Worm (Caenorhabditis elegans) whole organism, midembryonic: Measurements from ENCODE around the gene F41C6.4.

ENCODE experiments used
- cog-1 ChIP-seq: sonication (generic microtip); optimal IDR thresholded peaks from 2 replicates; lab custom pipeline; 2016; ENCODE audit warnings: missing genetic modification characterization, missing compliant biosample characterization
- med-1 ChIP-seq: sonication (generic microtip); optimal IDR thresholded peaks from 2 replicates; lab custom pipeline; 2017; ENCODE audit warnings: missing genetic modification characterization, mild to moderate bottlenecking, missing compliant biosample characterization, antibody characterized with exemption, missing genetic modification reagents; ENCODE audit not compliant: insufficient read depth
- ref-1 ChIP-seq: fragments of 200-800 bp; sonication (Bioruptor generic); conservative IDR thresholded peaks from 2 replicates; pipeline ENCODE4 v1.3.6; 2022; ENCODE audit warnings: missing genetic modification reagents, missing genetic modification characterization, missing compliant biosample characterization
- tab-1 ChIP-seq: fragments of 200-800 bp; sonication (Bioruptor generic); IDR thresholded peaks from 2 replicates; pipeline ENCODE4 v1.3.6; 2022; ENCODE audit warnings: missing genetic modification characterization, missing compliant biosample characterization
- ztf-23 ChIP-seq: fragments of 200-800 bp; sonication (Bioruptor generic); IDR thresholded peaks from 2 replicates; pipeline ENCODE4 v1.3.6; 2022; ENCODE audit warnings: missing genetic modification reagents, missing genetic modification characterization, missing compliant biosample characterization

DNA sequence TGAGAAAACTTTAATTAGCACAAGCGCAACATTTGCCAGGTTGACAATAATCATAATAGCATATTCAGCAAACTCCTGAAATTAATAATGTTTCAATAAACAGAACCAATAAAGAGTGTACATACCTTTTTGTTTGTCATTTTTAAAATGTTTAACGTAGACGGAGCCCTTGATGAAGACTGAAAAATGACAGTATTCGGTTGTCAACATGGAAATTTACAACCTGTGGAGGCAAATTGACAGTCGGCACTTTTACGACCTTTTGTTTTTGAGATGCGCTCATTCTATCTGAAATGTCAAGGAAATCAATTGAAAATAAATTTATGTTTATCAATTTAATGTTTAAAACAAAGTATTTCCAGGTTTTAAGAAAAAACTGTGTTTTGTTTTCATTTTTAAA, 9.8 kb upstream of the F41C6.4 start:
- TF ChIP-seq cog-1 (tag; lab: Kevin White, UChicago) (no peak), tab-1 (GFP tag; lab: Robert Waterston, UW) (no peak), ztf-23 (GFP tag; lab: Robert Waterston, UW) (no peak), ref-1 (no peak), med-1 (GFP tag; lab: Kevin White, UChicago) (no peak)
